Worm (Caenorhabditis elegans): Measurements from ENCODE around the gene mrps-28.
A peak's percentile ranks its signal among the peaks of the same experiment; 100 is the strongest.

Gene mrps-28

DNA sequence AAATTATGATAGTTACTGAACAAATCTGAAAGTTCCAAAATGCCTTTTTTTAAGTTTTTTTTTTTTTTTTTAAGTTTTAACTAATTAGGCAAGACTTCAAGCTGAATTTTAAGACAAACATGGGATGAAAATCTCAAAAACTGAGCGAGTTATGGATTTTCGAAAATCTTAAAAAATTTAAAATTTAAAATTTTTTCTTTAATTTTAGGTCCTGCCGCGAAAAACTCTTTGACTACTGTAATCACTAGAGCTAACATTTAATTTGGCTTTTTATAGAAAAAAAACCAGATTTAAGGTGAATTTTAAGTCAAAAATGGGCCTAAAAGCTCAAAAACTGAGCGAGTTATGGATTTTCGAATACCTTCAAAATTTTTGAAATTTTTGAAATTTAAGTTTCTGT lies 34.8 kb upstream of the mrps-28 start, which contains the start of gene grsp-1:
Gene grsp-1, plus strand, starts transcription at position 301 of the 400 bp plus-strand sequence.
- no peak for TF ChIP-seq mdl-1 (tag; optimal IDR thresholded peaks at IDR 0.05)
- TF ChIP-seq elt-1 (tag; optimal IDR thresholded peaks at IDR 0.05): no peak
- TF ChIP-seq elt-2 (tag; optimal IDR thresholded peaks at IDR 0.05): no peak
- no peak for TF ChIP-seq snpc-4 (tag; optimal IDR thresholded peaks at IDR 0.05)
- no peak for TF ChIP-seq ama-1 (optimal IDR thresholded peaks at IDR 0.05)
- TF ChIP-seq elt-3 (tag; optimal IDR thresholded peaks at IDR 0.05): no peak
- TF ChIP-seq sea-2 (GFP tag; optimal IDR thresholded peaks at IDR 0.05): no peak
- no peak for TF ChIP-seq jun-1 (tag; optimal IDR thresholded peaks at IDR 0.05)
- no peak for TF ChIP-seq aly-2 (tag; optimal IDR thresholded peaks at IDR 0.05)
- no peak for TF ChIP-seq ZK546.5 (tag; optimal IDR thresholded peaks at IDR 0.05)
- no peak for TF ChIP-seq nhr-23 (tag; optimal IDR thresholded peaks at IDR 0.05)
- no peak for TF ChIP-seq fos-1 (tag; optimal IDR thresholded peaks at IDR 0.05)
- no peak for TF ChIP-seq nhr-43 (tag; optimal IDR thresholded peaks at IDR 0.05; ENCODE audit: poor library complexity, severe bottlenecking)
- no peak for TF ChIP-seq nhr-67 (tag; optimal IDR thresholded peaks at IDR 0.05)

DNA sequence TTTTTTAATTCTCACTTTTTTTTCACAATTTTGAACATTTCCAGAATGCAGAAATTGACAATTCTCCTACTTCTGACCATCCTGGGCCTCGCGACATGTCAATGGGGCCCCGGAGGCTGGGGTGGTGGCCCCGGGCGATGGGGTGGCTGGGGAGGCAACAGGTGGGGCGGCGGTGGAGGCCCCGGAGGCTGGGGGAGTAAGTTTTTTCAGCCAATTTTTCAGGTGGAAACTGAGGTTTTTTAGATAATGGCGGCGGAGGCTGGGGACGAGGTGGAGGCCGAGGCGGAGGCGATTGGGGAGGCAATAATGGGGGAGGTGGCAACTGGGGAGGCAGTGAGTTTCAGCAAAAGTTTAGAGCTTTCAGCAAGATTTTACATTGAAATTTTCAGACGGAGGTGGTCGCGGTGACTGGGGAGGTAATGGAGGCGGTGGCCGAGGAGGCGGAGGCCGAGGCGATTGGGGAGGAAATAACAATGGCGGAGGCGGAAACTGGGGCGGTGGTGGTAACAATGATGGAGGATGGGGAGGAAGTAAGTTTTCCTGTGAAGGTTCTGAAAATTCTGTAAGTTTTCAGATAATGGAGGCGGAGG lies 33.8 kb upstream of the mrps-28 start:
- no peak for TF ChIP-seq ama-1 (optimal IDR thresholded peaks at IDR 0.05)
- TF ChIP-seq elt-1 (tag; optimal IDR thresholded peaks at IDR 0.05): no peak
- no peak for TF ChIP-seq jun-1 (tag; optimal IDR thresholded peaks at IDR 0.05)
- no peak for TF ChIP-seq zag-1 (tag; optimal IDR thresholded peaks at IDR 0.05)
- TF ChIP-seq unc-39 (tag; optimal IDR thresholded peaks at IDR 0.05): no peak
- TF ChIP-seq ztf-4 (tag; optimal IDR thresholded peaks at IDR 0.05): peak; percentile 23
- TF ChIP-seq ceh-9 (tag; optimal IDR thresholded peaks at IDR 0.05): no peak

DNA sequence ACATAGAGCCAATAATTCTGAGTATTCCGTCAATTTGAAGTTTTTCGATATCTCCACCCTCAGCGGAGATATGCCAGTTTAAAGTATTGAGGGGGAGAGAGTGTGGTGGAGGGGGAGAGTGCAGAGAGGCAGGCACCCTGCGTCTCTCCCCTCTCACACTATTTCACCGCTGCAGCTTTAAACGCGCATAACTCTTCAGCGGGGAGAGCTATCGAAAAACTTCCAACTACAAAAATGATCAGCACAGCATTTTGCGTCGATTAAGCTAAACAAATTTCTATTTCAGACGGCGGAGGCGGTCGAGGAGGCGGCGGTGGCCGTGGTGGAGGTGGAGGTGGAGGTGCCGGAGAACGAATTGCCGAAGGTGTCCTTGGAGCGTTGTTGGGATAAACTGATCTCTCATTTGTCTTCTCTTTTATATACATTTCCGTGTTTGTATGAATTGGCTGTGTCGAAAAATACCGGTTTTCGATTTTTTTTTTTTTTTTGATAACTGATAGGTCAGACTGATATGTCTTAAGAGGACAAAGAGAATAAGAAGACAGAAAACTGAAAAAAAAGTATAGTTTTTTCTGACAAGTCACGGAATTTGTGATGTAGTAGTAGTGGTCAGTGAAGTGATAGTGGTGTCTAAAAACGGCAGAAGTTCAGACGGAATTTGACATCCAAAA lies 32.2 kb upstream of the mrps-28 start:
- TF ChIP-seq egl-5 (tag; optimal IDR thresholded peaks at IDR 0.05) (no peak), elt-2 (tag; optimal IDR thresholded peaks at IDR 0.05) (no peak), mml-1 (tag; optimal IDR thresholded peaks at IDR 0.05) (no peak), nhr-237 (tag; optimal IDR thresholded peaks at IDR 0.05) (no peak), nhr-76 (tag; optimal IDR thresholded peaks at IDR 0.05) (no peak), ZK546.5 (tag; optimal IDR thresholded peaks at IDR 0.05) (no peak), ztf-11 (tag; optimal IDR thresholded peaks at IDR 0.05) (no peak), nhr-23 (tag; optimal IDR thresholded peaks at IDR 0.05) (peak; percentile 60), nhr-12 (tag; optimal IDR thresholded peaks at IDR 0.05) (no peak), eor-1 (tag; optimal IDR thresholded peaks at IDR 0.05) (no peak), zag-1 (tag; optimal IDR thresholded peaks at IDR 0.05) (no peak), hmg-11 (tag; optimal IDR thresholded peaks at IDR 0.05) (no peak), nhr-11 (tag; optimal IDR thresholded peaks at IDR 0.05) (no peak), ama-1 (optimal IDR thresholded peaks at IDR 0.05) (peak; percentile 80), jun-1 (tag; optimal IDR thresholded peaks at IDR 0.05) (no peak), nfya-1 (tag; optimal IDR thresholded peaks at IDR 0.05; ENCODE audit: insufficient read depth) (peak; percentile 25), nhr-67 (tag; optimal IDR thresholded peaks at IDR 0.05) (no peak), ceh-9 (tag; optimal IDR thresholded peaks at IDR 0.05) (no peak), aly-2 (tag; optimal IDR thresholded peaks at IDR 0.05) (no peak), nhr-43 (tag; optimal IDR thresholded peaks at IDR 0.05; ENCODE audit: poor library complexity, severe bottlenecking) (peak; percentile 59), lin-39 (tag; optimal IDR thresholded peaks at IDR 0.05) (no peak), fos-1 (tag; optimal IDR thresholded peaks at IDR 0.05) (no peak)

DNA sequence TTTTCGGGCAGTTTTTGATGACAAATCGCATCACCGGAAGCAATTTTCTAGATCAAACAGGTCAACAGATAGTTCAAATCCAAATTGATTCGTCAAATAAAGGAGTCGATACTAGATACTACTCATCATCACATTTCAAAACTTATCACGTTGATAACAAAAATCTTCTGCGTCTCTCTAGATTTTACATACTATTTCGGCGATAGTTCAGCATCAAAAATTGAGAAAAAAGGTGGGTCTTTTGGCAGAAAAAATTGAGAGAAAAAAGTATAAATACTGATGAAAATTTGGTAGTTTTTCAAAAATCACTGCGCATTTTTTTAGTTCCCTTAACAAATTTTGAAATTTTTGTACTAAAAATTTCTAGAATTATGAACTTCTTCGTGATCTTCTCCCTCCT lies 30.9 kb upstream of the mrps-28 start, which contains the start of gene nlp-26:
Gene nlp-26, plus strand, starts transcription at position 301 of the 400 bp plus-strand sequence.
- no peak for TF ChIP-seq sea-2 (GFP tag; optimal IDR thresholded peaks at IDR 0.05)
- no peak for TF ChIP-seq ztf-4 (tag; optimal IDR thresholded peaks at IDR 0.05)
- no peak for TF ChIP-seq egl-27 (tag; optimal IDR thresholded peaks at IDR 0.05)
- no peak for TF ChIP-seq egl-5 (tag; optimal IDR thresholded peaks at IDR 0.05)
- TF ChIP-seq nhr-12 (tag; optimal IDR thresholded peaks at IDR 0.05): no peak
- peak; percentile 13 for TF ChIP-seq nhr-43 (tag; optimal IDR thresholded peaks at IDR 0.05; ENCODE audit: poor library complexity, severe bottlenecking)

DNA sequence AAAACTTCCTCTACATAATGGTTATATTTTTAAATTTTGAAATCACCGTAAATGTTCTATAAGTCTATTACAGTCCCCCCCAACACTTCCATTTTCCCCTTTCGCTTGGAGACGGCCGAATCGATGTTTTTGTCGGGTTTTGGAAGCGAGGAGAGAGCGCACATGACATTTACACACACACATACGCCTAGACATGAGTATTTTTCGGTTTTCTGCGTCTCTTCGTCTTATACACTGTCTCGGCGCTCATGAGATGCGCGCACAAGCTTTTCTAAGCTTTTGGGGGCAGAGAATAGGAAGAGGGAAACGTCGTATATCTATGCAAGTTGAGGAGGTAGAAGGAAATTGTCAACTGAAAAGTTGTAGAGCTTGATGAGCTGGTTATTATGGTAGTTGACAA lies 23.9 kb upstream of the mrps-28 start:
- TF ChIP-seq skn-1 (tag; optimal IDR thresholded peaks at IDR 0.05) (no peak), egl-27 (tag; optimal IDR thresholded peaks at IDR 0.05) (no peak), nfya-1 (tag; optimal IDR thresholded peaks at IDR 0.05; ENCODE audit: insufficient read depth) (peak; percentile 52), egl-5 (tag; optimal IDR thresholded peaks at IDR 0.05) (peak; percentile 34), R02D3.7 (tag; optimal IDR thresholded peaks at IDR 0.05) (no peak), hmg-11 (tag; optimal IDR thresholded peaks at IDR 0.05) (peak; percentile 62), pha-4 (tag; optimal IDR thresholded peaks at IDR 0.05) (peak; percentile 35), ceh-28 (tag; optimal IDR thresholded peaks at IDR 0.05) (no peak), ztf-4 (tag; optimal IDR thresholded peaks at IDR 0.05) (no peak), lin-39 (tag; optimal IDR thresholded peaks at IDR 0.05) (peak; percentile 0)

Data from whole organism, L3 larva.